Worm (Caenorhabditis elegans) whole organism, dauer: Measurements from ENCODE around the gene srw-95.

Source experiments
- unc-62 ChIP-seq: sonication (generic microtip); optimal IDR thresholded peaks from 2 replicates; lab custom pipeline; 2017; ENCODE audit warnings: missing biosample characterization, missing genetic modification reagents, missing genetic modification characterization

The srw-95 gene

ce11 chrIV:4811863-4812262 lies at the start of gene srw-95:
TSS of gene srw-95 (plus strand) at chrIV:4812075.
- no peak for TF ChIP-seq unc-62

- no peak for TF ChIP-seq unc-62
These were observed 48.0 kb upstream of the srw-95 start, which contains the start of gene Y17G9B.2 for ce11 chrIV:4763844-4764243. TSS of gene Y17G9B.2 (plus strand) at chrIV:4764144.

- TF ChIP-seq unc-62, result no peak
These were observed 47.5 kb upstream of the srw-95 start, which contains the start of gene npp-26 for ce11 chrIV:4764422-4764821. TSS of gene npp-26 (plus strand) at chrIV:4764722.

- TF ChIP-seq unc-62, result no peak
These were observed 40.1 kb upstream of the srw-95 start, which contains the start of gene R11E3.2 for ce11 chrIV:4771792-4772191. TSS of gene R11E3.2 (plus strand) at chrIV:4772092.

- no peak for TF ChIP-seq unc-62
These were observed 35.9 kb upstream of the srw-95 start, which contains the start of gene R11E3.19 for ce11 chrIV:4776001-4776400. TSS of gene R11E3.19 (minus strand) at chrIV:4776101.

- no peak for TF ChIP-seq unc-62
These were observed 35.4 kb upstream of the srw-95 start for ce11 chrIV:4776501-4776900.

ce11 chrIV:4780129-4780528 lies 31.7 kb upstream of the srw-95 start, which contains the start of gene set-15:
TSS of gene set-15 (minus strand) at chrIV:4780229.
- TF ChIP-seq unc-62, result no peak

- no peak for TF ChIP-seq unc-62
These were observed 30.8 kb upstream of the srw-95 start for ce11 chrIV:4781123-4781522.

- no peak for TF ChIP-seq unc-62
These were observed 23.5 kb upstream of the srw-95 start, which contains the start of gene nhr-104 for ce11 chrIV:4788332-4788731. TSS of gene nhr-104 (minus strand) at chrIV:4788692.

ce11 chrIV:4789445-4789844 lies 22.4 kb upstream of the srw-95 start, which contains the start of gene R11E3.1:
TSS of gene R11E3.1 (plus strand) at chrIV:4789745.
- TF ChIP-seq unc-62, result no peak

- TF ChIP-seq unc-62, result no peak
These were observed 16.8 kb upstream of the srw-95 start for ce11 chrIV:4795111-4795510.

- no peak for TF ChIP-seq unc-62
These were observed 12.8 kb upstream of the srw-95 start, which contains the start of gene eor-1 for ce11 chrIV:4799114-4799513. TSS of gene eor-1 (minus strand) at chrIV:4799178.

ce11 chrIV:4802494-4802893 lies 9.4 kb upstream of the srw-95 start, which contains the start of gene dpf-7:
TSS of gene dpf-7 (minus strand) at chrIV:4802594.
- TF ChIP-seq unc-62, result no peak

ce11 chrIV:4806486-4806885 lies 5.4 kb upstream of the srw-95 start, which contains the start of gene dpf-5:
TSS of gene dpf-5 (minus strand) at chrIV:4806586.
- no peak for TF ChIP-seq unc-62

ce11 chrIV:4807219-4807618 lies 4.7 kb upstream of the srw-95 start, which contains the start of gene H06H21.11:
TSS of gene H06H21.11 (minus strand) at chrIV:4807319.
- TF ChIP-seq unc-62, result no peak

ce11 chrIV:4809397-4809796 lies 2.5 kb upstream of the srw-95 start, which contains the start of gene ubxn-6:
TSS of gene ubxn-6 (minus strand) at chrIV:4809497.
- no peak for TF ChIP-seq unc-62

ce11 chrIV:4809813-4810212 lies 2.1 kb upstream of the srw-95 start, which contains the start of gene H06H21.37:
TSS of gene H06H21.37 (minus strand) at chrIV:4809974.
- no peak for TF ChIP-seq unc-62

ce11 chrIV:4810377-4810984 lies 1.4 kb upstream of the srw-95 start, which contains the start of gene eif-1.A:
TSS of gene eif-1.A (plus strand) at chrIV:4810934.
- no peak for TF ChIP-seq unc-62
